Worm (Caenorhabditis elegans) whole organism, L1 larva: ENCODE measurements around the gene T20D4.12.

Source experiments
- aly-2 ChIP-seq: fragments of 150-350 bp; optimal IDR thresholded peaks from 2 replicates; lab custom pipeline; 2014; ENCODE audit warnings: missing biosample characterization, missing genetic modification characterization
- elt-2 ChIP-seq: sonication (generic microtip); optimal IDR thresholded peaks from 2 replicates; lab custom pipeline; 2016; ENCODE audit warnings: missing genetic modification characterization, mild to moderate bottlenecking, inconsistent platforms, missing compliant biosample characterization, missing genetic modification reagents
- fkh-10 ChIP-seq: sonication (generic microtip); optimal IDR thresholded peaks from 2 replicates; lab custom pipeline; 2017; ENCODE audit warnings: missing biosample characterization, missing genetic modification reagents, missing genetic modification characterization
- fos-1 ChIP-seq: fragments of 150-350 bp; optimal IDR thresholded peaks from 2 replicates; lab custom pipeline; 2014; ENCODE audit warnings: missing biosample characterization, missing genetic modification characterization
- nhr-11 ChIP-seq: fragments of 150-350 bp; optimal IDR thresholded peaks from 2 replicates; lab custom pipeline; 2014; ENCODE audit warnings: missing biosample characterization, missing genetic modification characterization
- nhr-76 ChIP-seq: sonication (generic microtip); optimal IDR thresholded peaks from 2 replicates; lab custom pipeline; 2017; ENCODE audit warnings: missing biosample characterization, missing genetic modification characterization
- nhr-77 ChIP-seq: fragments of 150-350 bp; optimal IDR thresholded peaks from 2 replicates; lab custom pipeline; 2014; ENCODE audit warnings: missing biosample characterization, missing genetic modification characterization
- sup-37 ChIP-seq: fragments of 200-800 bp; sonication (Bioruptor generic); optimal IDR thresholded peaks from 2 replicates; lab custom pipeline; 2018; ENCODE audit warnings: mild to moderate bottlenecking, missing genetic modification characterization, missing compliant biosample characterization
- unc-62 ChIP-seq: fragments of 150-350 bp; optimal IDR thresholded peaks from 2 replicates; lab custom pipeline; 2014; ENCODE audit warnings: missing biosample characterization, missing genetic modification reagents, missing genetic modification characterization
- vab-15 ChIP-seq: sonication (generic microtip); optimal IDR thresholded peaks from 2 replicates; lab custom pipeline; 2017; ENCODE audit warnings: missing genotype, mild to moderate bottlenecking, missing genetic modification characterization, missing compliant biosample characterization

DNA sequence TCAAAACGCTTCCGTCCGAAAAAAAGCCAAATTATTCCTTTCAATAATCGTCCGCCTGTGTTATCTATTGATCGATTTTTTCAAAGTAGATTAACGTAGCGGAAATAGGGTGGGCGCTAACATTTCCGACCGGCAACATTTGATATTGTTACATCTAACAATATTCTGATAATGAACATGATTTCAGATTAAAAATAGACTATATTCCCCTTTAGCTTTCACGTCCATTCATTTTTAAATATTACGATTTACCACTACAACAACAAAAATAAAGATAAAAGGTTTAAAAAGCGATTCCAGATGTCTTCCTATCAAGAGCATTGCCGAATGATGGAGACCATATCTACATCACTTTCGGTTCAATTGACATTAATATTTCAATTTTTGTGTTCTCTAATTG, 29.2 kb downstream of the T20D4.12 start, which contains the start of gene srab-22:
- TF ChIP-seq vab-15 (tag; lab: Kevin White, UChicago) (no peak), fkh-10 (GFP tag; lab: Kevin White, UChicago) (no peak), unc-62 (GFP tag; lab: Kevin White, UChicago) (no peak), nhr-76 (tag; lab: Kevin White, UChicago) (no peak), nhr-11 (tag; lab: Kevin White, UChicago) (no peak), aly-2 (tag; lab: Kevin White, UChicago) (no peak), fos-1 (tag; lab: Kevin White, UChicago) (no peak), sup-37 (GFP tag; lab: Kevin White, UChicago) (no peak), elt-2 (tag; lab: Kevin White, UChicago) (no peak), nhr-77 (tag; lab: Kevin White, UChicago) (no peak)
